Worm (Caenorhabditis elegans): ENCODE data around the gene F11E6.9.

- TF ChIP-seq tbx-2 (tag; optimal IDR thresholded peaks at IDR 0.05) (no peak), nhr-28 (tag; optimal IDR thresholded peaks at IDR 0.05) (no peak), unc-62 (GFP tag; optimal IDR thresholded peaks at IDR 0.05) (no peak), elt-1 (tag; optimal IDR thresholded peaks at IDR 0.05) (no peak), egl-27 (tag; optimal IDR thresholded peaks at IDR 0.05) (no peak), jun-1 (tag; optimal IDR thresholded peaks at IDR 0.05) (no peak), nhr-23 (tag; optimal IDR thresholded peaks at IDR 0.05) (no peak), ama-1 (optimal IDR thresholded peaks at IDR 0.05) (no peak), aly-2 (tag; optimal IDR thresholded peaks at IDR 0.05) (no peak), nhr-77 (tag; optimal IDR thresholded peaks at IDR 0.05) (no peak)
These were observed 34.7 kb downstream of the F11E6.9 start, which contains the start of gene F08A7.1 for ce11 chrIV:17440417-17440816.

Data from whole organism, L3 larva.